Worm (Caenorhabditis elegans) whole organism, early embryonic: ENCODE measurements around the gene R08C7.4.
A peak's percentile ranks its signal among the peaks of the same experiment; 100 is the strongest.

Experiments used
- B0310.2 ChIP-seq: sonication (generic microtip); optimal IDR thresholded peaks from 2 replicates; lab custom pipeline; 2016; ENCODE audit warnings: mild to moderate bottlenecking, missing genetic modification characterization, missing compliant biosample characterization
- F13C5.2 ChIP-seq: sonication (generic microtip); optimal IDR thresholded peaks from 2 replicates; lab custom pipeline; 2017; ENCODE audit warnings: mild to moderate bottlenecking, missing genetic modification characterization, inconsistent platforms, missing compliant biosample characterization
- aly-1 ChIP-seq: sonication (generic microtip); optimal IDR thresholded peaks from 2 replicates; lab custom pipeline; 2016; ENCODE audit warnings: missing genetic modification characterization, missing compliant biosample characterization
- ama-1 ChIP-seq: fragments of 150-350 bp; optimal IDR thresholded peaks from 2 replicates; lab custom pipeline; 2014
- ceh-13 ChIP-seq: fragments of 200-800 bp; sonication (Bioruptor generic); optimal IDR thresholded peaks from 2 replicates; lab custom pipeline; 2018; ENCODE audit warnings: mild to moderate bottlenecking, missing genetic modification characterization, missing compliant biosample characterization
- ceh-36 ChIP-seq: sonication (generic microtip); optimal IDR thresholded peaks from 2 replicates; lab custom pipeline; 2016; ENCODE audit warnings: missing genetic modification characterization, inconsistent platforms, missing compliant biosample characterization
- ets-7 ChIP-seq: sonication (generic microtip); optimal IDR thresholded peaks from 2 replicates; lab custom pipeline; 2016; ENCODE audit warnings: missing genotype, missing genetic modification characterization, missing compliant biosample characterization
- flt-1 ChIP-seq: fragments of 200-800 bp; sonication (Bioruptor generic); IDR thresholded peaks from 2 replicates; pipeline ENCODE4 v1.3.6; 2022; ENCODE audit warnings: missing genetic modification characterization, missing compliant biosample characterization
- hmbx-1 ChIP-seq: sonication (generic microtip); optimal IDR thresholded peaks from 2 replicates; lab custom pipeline; 2016; ENCODE audit warnings: mild to moderate bottlenecking, missing genetic modification characterization, missing compliant biosample characterization
- hmg-4 ChIP-seq: fragments of 200-800 bp; sonication (Bioruptor generic); optimal IDR thresholded peaks from 2 replicates; lab custom pipeline; 2018; ENCODE audit warnings: mild to moderate bottlenecking, missing genetic modification characterization, missing compliant biosample characterization
- hnd-1 ChIP-seq: sonication (generic microtip); optimal IDR thresholded peaks from 2 replicates; lab custom pipeline; 2016; ENCODE audit warnings: missing genetic modification characterization, missing compliant biosample characterization
- pes-1 ChIP-seq: fragments of 200-800 bp; sonication (Bioruptor generic); IDR thresholded peaks from 2 replicates; pipeline ENCODE4 v1.3.6; 2022; ENCODE audit warnings: missing genetic modification reagents, missing genetic modification characterization, missing compliant biosample characterization
- scrt-1 ChIP-seq: fragments of 200-800 bp; sonication (Bioruptor generic); IDR thresholded peaks from 2 replicates; pipeline ENCODE4 v1.3.6; 2022; ENCODE audit warnings: missing genetic modification characterization, missing compliant biosample characterization
- sea-1 ChIP-seq: fragments of 200-800 bp; sonication (Bioruptor generic); conservative IDR thresholded peaks from 2 replicates; pipeline ENCODE4 v1.3.6; 2022; ENCODE audit warnings: missing genetic modification characterization, missing compliant biosample characterization
- tbx-11 ChIP-seq: fragments of 200-800 bp; sonication (Bioruptor generic); IDR thresholded peaks from 2 replicates; pipeline ENCODE4 v1.3.6; 2022; ENCODE audit warnings: missing genetic modification characterization, missing compliant biosample characterization
- tbx-37 ChIP-seq: fragments of 200-800 bp; sonication (Bioruptor generic); conservative IDR thresholded peaks from 2 replicates; pipeline ENCODE4 v1.3.6; 2022; ENCODE audit warnings: missing genetic modification reagents, missing genetic modification characterization, missing compliant biosample characterization
- tra-4 ChIP-seq: sonication (generic microtip); optimal IDR thresholded peaks from 2 replicates; lab custom pipeline; 2017; ENCODE audit warnings: missing genetic modification characterization, missing compliant biosample characterization

R08C7.4 gene

ce11 chrIV:4449843-4450242 lies 15.0 kb downstream of the R08C7.4 start:
- TF ChIP-seq tra-4 (tag; lab: Kevin White, UChicago) (no peak), ceh-36 (tag; lab: Kevin White, UChicago) (no peak), aly-1 (tag; lab: Kevin White, UChicago) (no peak), sea-1 (GFP tag; lab: Robert Waterston, UW) (no peak), scrt-1 (GFP tag; lab: Robert Waterston, UW) (no peak), F13C5.2 (tag; lab: Kevin White, UChicago) (no peak), hmg-4 (GFP tag; lab: Kevin White, UChicago) (no peak), ceh-13 (GFP tag; lab: Kevin White, UChicago) (no peak), hmbx-1 (no peak), ets-7 (no peak), hnd-1 (tag; lab: Kevin White, UChicago) (no peak), flt-1 (GFP tag; lab: Robert Waterston, UW) (no peak)

DNA sequence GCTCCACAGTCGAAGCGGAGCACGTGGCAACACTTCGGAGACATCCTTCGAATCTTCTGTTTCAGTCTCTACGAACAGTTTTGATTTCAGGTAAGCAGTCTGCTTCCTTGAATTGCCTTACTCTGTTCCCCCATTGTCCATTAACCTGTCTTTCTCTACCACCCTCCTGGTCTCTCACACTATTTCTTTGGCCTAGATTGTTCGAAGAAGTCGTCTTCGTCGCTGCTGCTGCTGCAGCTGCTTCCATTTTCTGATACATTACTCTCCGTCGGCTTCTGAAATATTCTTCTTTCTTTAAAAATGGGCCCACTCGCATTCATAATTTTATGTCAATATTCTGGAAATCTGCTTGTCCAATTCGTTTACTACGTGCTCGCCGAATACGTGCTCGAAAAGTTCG lies 16.7 kb downstream of the R08C7.4 start, which contains the start of gene R08C7.1:
R08C7.1 (plus strand) TSS at position 301 of the 400 bp plus-strand sequence.
- TF ChIP-seq pes-1 (GFP tag; lab: Robert Waterston, UW), result no peak
- no peak for TF ChIP-seq ceh-13 (GFP tag; lab: Kevin White, UChicago)
- TF ChIP-seq hnd-1 (tag; lab: Kevin White, UChicago), result no peak
- no peak for TF ChIP-seq hmbx-1
- no peak for TF ChIP-seq scrt-1 (GFP tag; lab: Robert Waterston, UW)

- TF ChIP-seq hmg-4 (GFP tag; lab: Kevin White, UChicago) (peak; percentile 48), hmbx-1 (no peak)
Measured at ce11 chrIV:4454330-4455173, 19.7 kb downstream of the R08C7.4 start, which contains the start of gene R08C7.11. Gene R08C7.11 (minus strand): TSS chrIV:4454937.

- TF ChIP-seq aly-1 (tag; lab: Kevin White, UChicago) (no peak), hmbx-1 (no peak), flt-1 (GFP tag; lab: Robert Waterston, UW) (no peak), scrt-1 (GFP tag; lab: Robert Waterston, UW) (no peak), F13C5.2 (tag; lab: Kevin White, UChicago) (no peak)
Measured at ce11 chrIV:4456658-4457057, 21.8 kb downstream of the R08C7.4 start.

DNA sequence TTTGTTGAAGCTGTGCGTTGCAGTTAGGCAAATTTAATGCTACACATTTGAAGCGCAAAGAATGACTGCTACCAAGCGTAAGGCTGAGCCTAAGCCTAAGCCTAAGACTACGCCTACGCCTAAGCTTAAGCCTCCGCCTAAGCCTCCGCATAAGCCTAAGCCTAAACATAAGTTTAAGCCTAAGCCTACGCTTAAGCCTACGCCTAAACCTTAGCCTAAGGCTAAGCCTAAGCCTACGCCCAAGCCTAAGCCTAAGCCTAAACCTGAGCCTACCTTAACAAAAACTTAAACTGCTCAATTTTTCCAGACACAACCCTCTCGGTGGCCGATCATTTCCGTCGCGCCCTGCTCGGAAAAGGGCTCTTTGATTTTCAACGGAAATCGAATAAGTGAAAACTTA lies 24.5 kb downstream of the R08C7.4 start:
- TF ChIP-seq ceh-36 (tag; lab: Kevin White, UChicago) (peak; percentile 51), tbx-37 (GFP tag; lab: Robert Waterston, UW) (no peak)

DNA sequence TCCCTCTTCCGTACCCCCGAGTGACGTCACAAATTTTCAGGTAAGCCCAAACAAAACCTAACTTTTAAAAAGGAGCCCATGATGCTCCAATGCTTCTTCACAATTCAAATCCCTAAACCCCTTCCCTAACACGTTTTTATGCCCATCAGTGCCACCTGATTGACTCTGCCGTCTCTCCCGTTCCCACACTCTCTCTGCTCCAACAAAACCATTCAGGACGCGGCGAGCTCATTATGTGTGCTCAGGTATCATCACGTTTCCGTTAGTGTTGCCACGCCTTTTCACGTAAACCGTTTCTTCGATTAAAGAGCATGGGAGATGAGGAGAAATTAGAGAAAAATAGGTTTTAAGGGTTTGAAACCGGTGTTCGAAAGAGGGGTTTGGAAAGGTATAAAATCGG lies 28.3 kb downstream of the R08C7.4 start, which contains the start of gene M01H9.2:
M01H9.2 (minus strand) TSS at position 101 of the 400 bp plus-strand sequence.
- TF ChIP-seq B0310.2 (tag; lab: Kevin White, UChicago) (no peak), tbx-11 (no peak), F13C5.2 (tag; lab: Kevin White, UChicago) (no peak), pes-1 (GFP tag; lab: Robert Waterston, UW) (no peak), ceh-13 (GFP tag; lab: Kevin White, UChicago) (no peak), flt-1 (GFP tag; lab: Robert Waterston, UW) (no peak), scrt-1 (GFP tag; lab: Robert Waterston, UW) (no peak), ama-1 (lab: Kevin White, UChicago) (no peak), ceh-36 (tag; lab: Kevin White, UChicago) (no peak), hnd-1 (tag; lab: Kevin White, UChicago) (no peak), hmbx-1 (no peak), hmg-4 (GFP tag; lab: Kevin White, UChicago) (no peak), sea-1 (GFP tag; lab: Robert Waterston, UW) (no peak), tbx-37 (GFP tag; lab: Robert Waterston, UW) (no peak), ets-7 (no peak), tra-4 (tag; lab: Kevin White, UChicago) (no peak)

DNA sequence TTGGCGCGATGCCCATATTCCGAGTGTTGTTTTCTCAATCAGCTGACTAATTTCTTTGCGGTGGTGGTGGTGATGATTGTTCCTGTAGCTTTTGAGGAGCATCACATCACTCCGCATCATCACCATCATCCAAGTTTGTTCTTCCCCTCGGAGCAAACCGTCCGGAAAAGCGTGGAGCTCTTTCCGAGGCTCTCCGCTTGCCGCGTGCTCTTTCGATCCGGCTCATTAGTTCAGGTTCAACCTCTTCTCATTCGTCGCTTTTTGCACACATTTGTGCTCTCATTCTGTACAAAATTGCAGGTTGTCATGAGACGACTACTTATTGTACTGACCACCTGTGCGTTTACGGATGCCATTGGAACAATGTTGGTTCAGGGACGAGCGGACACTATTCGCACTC lies 30.4 kb downstream of the R08C7.4 start, which contains the start of gene M01H9.5:
M01H9.5 (plus strand) TSS at position 301 of the 400 bp plus-strand sequence.
- TF ChIP-seq sea-1 (GFP tag; lab: Robert Waterston, UW), result no peak
- no peak for TF ChIP-seq hmg-4 (GFP tag; lab: Kevin White, UChicago)
- no peak for TF ChIP-seq tra-4 (tag; lab: Kevin White, UChicago)

DNA sequence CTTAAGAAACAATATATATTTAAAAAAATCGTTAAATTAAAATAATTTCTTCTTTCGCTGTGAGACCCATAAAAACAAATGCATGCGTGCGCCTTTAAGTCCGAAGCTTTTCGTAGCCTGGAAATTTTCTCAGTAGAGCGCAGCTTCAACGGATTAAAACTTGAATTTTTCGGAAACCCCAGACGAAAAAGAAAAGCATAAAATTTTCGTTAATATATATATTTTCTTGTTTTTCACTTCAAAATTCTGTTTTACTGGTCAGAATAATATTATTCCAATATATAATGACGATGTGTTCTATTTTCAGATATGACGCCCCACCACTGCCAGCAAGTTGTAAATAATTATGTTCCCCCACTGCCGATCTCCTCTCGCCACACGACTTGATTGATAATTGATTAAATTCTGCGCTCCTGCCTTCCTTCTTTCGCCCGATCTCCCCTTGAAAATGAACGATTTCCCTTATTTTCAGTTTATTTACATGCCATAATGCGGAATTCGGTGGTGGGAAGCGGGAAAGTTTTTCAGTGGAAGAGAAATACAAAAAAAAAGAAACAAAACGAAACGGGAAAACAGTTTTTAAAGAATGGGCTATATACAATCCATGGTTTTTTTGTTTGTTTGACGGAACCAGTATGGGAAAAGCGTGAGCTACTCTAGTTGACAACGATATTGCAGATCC lies 33.4 kb downstream of the R08C7.4 start:
- no peak for TF ChIP-seq ets-7
- TF ChIP-seq hmg-4 (GFP tag; lab: Kevin White, UChicago), result no peak
- TF ChIP-seq tra-4 (tag; lab: Kevin White, UChicago), result no peak
- TF ChIP-seq ceh-13 (GFP tag; lab: Kevin White, UChicago), result no peak
- TF ChIP-seq hmbx-1, result no peak
- no peak for TF ChIP-seq ceh-36 (tag; lab: Kevin White, UChicago)
- no peak for TF ChIP-seq hnd-1 (tag; lab: Kevin White, UChicago)
- TF ChIP-seq tbx-11, result no peak
- TF ChIP-seq ama-1 (lab: Kevin White, UChicago), result no peak
- TF ChIP-seq flt-1 (GFP tag; lab: Robert Waterston, UW), result no peak
- TF ChIP-seq F13C5.2 (tag; lab: Kevin White, UChicago), result no peak
- no peak for TF ChIP-seq scrt-1 (GFP tag; lab: Robert Waterston, UW)
- TF ChIP-seq aly-1 (tag; lab: Kevin White, UChicago), result no peak
- no peak for TF ChIP-seq pes-1 (GFP tag; lab: Robert Waterston, UW)
